Worm (Caenorhabditis elegans): Measurements from ENCODE around the gene C39B10.5.

The C39B10.5 gene

DNA sequence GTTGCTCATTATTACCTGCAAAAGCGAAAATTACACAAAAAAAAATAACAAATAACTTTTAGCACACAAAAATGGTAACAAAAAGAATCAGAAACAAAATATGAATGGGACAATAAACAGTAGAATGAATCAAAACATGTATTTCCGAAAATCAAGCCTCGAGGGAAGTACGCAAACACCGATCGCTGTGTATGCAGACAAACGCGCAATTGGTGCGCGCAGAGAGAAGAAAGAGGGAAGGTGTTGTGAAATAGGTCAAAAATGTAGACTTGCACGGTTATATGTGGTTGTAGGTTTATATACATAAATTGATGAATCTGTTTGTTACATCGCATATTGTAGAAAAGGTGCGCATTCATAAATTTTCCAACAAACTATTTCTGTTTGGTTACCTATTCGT, 27.4 kb upstream of the C39B10.5 start, which contains the start of gene cdk-11.2:
Gene cdk-11.2, minus strand, starts transcription at position 23 of the 400 bp plus-strand sequence.
- no peak for TF ChIP-seq lin-26 (GFP tag; IDR thresholded peaks at IDR 0.05)
- TF ChIP-seq mcd-1 (GFP tag; IDR thresholded peaks at IDR 0.05), result 0 out of 2 replicates have a peak, but pooled peaks have one; percentile 14
- no peak for TF ChIP-seq ztf-22 (GFP tag; optimal IDR thresholded peaks at IDR 0.05)
- TF ChIP-seq F57C9.4 (tag; optimal IDR thresholded peaks at IDR 0.05), result no peak
- no peak for TF ChIP-seq unc-62 (GFP tag; optimal IDR thresholded peaks at IDR 0.05)
- no peak for TF ChIP-seq F23B12.7 (tag; optimal IDR thresholded peaks at IDR 0.05; ENCODE audit: insufficient read depth)
- TF ChIP-seq F37B4.10 (GFP tag; IDR thresholded peaks at IDR 0.05), result no peak
- no peak for TF ChIP-seq F33H1.4 (GFP tag; IDR thresholded peaks at IDR 0.05)
- 0 out of 2 replicates have a peak, but pooled peaks have one; percentile 8 for TF ChIP-seq rcor-1 (GFP tag; IDR thresholded peaks at IDR 0.05)
- TF ChIP-seq hmg-20 (GFP tag; IDR thresholded peaks at IDR 0.05), result no peak
- TF ChIP-seq T07F8.4 (tag; optimal IDR thresholded peaks at IDR 0.05), result no peak
- TF ChIP-seq Y56A3A.18 (GFP tag; IDR thresholded peaks at IDR 0.05), result no peak
- TF ChIP-seq fkh-3 (tag; optimal IDR thresholded peaks at IDR 0.05), result no peak
- no peak for TF ChIP-seq snpc-4 (GFP tag; optimal IDR thresholded peaks at IDR 0.05)
- peak in 1 of 4 experiments; percentile 38 for TF ChIP-seq snpc-4 (tag; optimal IDR thresholded peaks at IDR 0.05)
- TF ChIP-seq lin-35 (GFP tag; optimal IDR thresholded peaks at IDR 0.05), result peak in 1 of 3 experiments; percentile 43
- TF ChIP-seq attf-5 (GFP tag; optimal IDR thresholded peaks at IDR 0.05), result peak; percentile 71
- TF ChIP-seq ceh-58 (GFP tag; IDR thresholded peaks at IDR 0.05), result no peak
- no peak for TF ChIP-seq ceh-100 (GFP tag; IDR thresholded peaks at IDR 0.05)
- peak; percentile 42 for TF ChIP-seq nhr-80 (tag; optimal IDR thresholded peaks at IDR 0.05)
- TF ChIP-seq ama-1 (optimal IDR thresholded peaks at IDR 0.05), result no peak
- no peak for TF ChIP-seq ama-1 (GFP tag; optimal IDR thresholded peaks at IDR 0.05)
- no peak for TF ChIP-seq hlh-12 (tag; optimal IDR thresholded peaks at IDR 0.05)
- no peak for TF ChIP-seq B0035.1 (tag; optimal IDR thresholded peaks at IDR 0.05)
- peak; percentile 94 for TF ChIP-seq aptf-2 (GFP tag; conservative IDR thresholded peaks at IDR 0.05)
- TF ChIP-seq die-1 (tag; optimal IDR thresholded peaks at IDR 0.05), result no peak
- TF ChIP-seq ceh-27 (GFP tag; optimal IDR thresholded peaks at IDR 0.05), result peak; percentile 5
- TF ChIP-seq egl-44 (GFP tag; IDR thresholded peaks at IDR 0.05), result no peak
- TF ChIP-seq cebp-1 (GFP tag; IDR thresholded peaks at IDR 0.05), result peak; percentile 95
- TF ChIP-seq cebp-1 (tag; optimal IDR thresholded peaks at IDR 0.05), result peak; percentile 97
- no peak for TF ChIP-seq bed-2 (GFP tag; IDR thresholded peaks at IDR 0.05)
- TF ChIP-seq attf-6 (GFP tag; IDR thresholded peaks at IDR 0.05), result no peak
- TF ChIP-seq pbrm-1 (GFP tag; IDR thresholded peaks at IDR 0.05), result 0 out of 2 replicates have a peak, but pooled peaks have one; percentile 11
- TF ChIP-seq F55B11.4 (tag; optimal IDR thresholded peaks at IDR 0.05; ENCODE audit: borderline replicate concordance, insufficient read depth), result no peak
- no peak for TF ChIP-seq sdz-38 (tag; optimal IDR thresholded peaks at IDR 0.05)
- no peak for TF ChIP-seq B0336.3 (GFP tag; IDR thresholded peaks at IDR 0.05)
- TF ChIP-seq ztf-28 (GFP tag; IDR thresholded peaks at IDR 0.05), result no peak
- no peak for TF ChIP-seq nfya-1 (tag; optimal IDR thresholded peaks at IDR 0.05; ENCODE audit: borderline replicate concordance, insufficient read depth)
- peak; percentile 27 for TF ChIP-seq ZK185.1 (tag; optimal IDR thresholded peaks at IDR 0.05; ENCODE audit: poor library complexity, severe bottlenecking)
- no peak for TF ChIP-seq tbx-9 (tag; optimal IDR thresholded peaks at IDR 0.05; ENCODE audit: borderline replicate concordance)
- no peak for TF ChIP-seq snpc-1.1 (tag; optimal IDR thresholded peaks at IDR 0.05; ENCODE audit: insufficient read depth)
- TF ChIP-seq D2030.7 (GFP tag; IDR thresholded peaks at IDR 0.05), result no peak
- TF ChIP-seq hmg-1.2 (GFP tag; IDR thresholded peaks at IDR 0.05), result peak; percentile 38; the same call in 1 of the 2 replicates
- TF ChIP-seq ets-4 (GFP tag; optimal IDR thresholded peaks at IDR 0.05), result no peak
- no peak for TF ChIP-seq madf-8 (GFP tag; conservative IDR thresholded peaks at IDR 0.05)
- TF ChIP-seq mxl-1 (tag; optimal IDR thresholded peaks at IDR 0.05), result no peak
- peak; percentile 50; the same call in 1 of the 2 replicates for TF ChIP-seq dox-1 (GFP tag; IDR thresholded peaks at IDR 0.05)
- TF ChIP-seq lsy-27 (tag; optimal IDR thresholded peaks at IDR 0.05; ENCODE audit: borderline replicate concordance, insufficient read depth), result no peak
- TF ChIP-seq attf-3 (GFP tag; conservative IDR thresholded peaks at IDR 0.05), result no peak

Measured in whole organism, young adult.